Fruit fly (Drosophila melanogaster) Kc167 (cell line): ENCODE measurements around the gene CG31949.

Source experiments
- Myc ChIP-seq: fragments of >200 bp; optimal IDR thresholded peaks from 2 replicates; lab custom pipeline; 2017; ENCODE audit warnings: missing external identifiers
- h ChIP-seq: fragments of >200 bp; optimal IDR thresholded peaks from 3 replicates; lab custom pipeline; 2018; ENCODE audit warnings: missing external identifiers
- psq ChIP-seq: fragments of >200 bp; optimal IDR thresholded peaks from 2 replicates; lab custom pipeline; 2017; ENCODE audit warnings: missing external identifiers

DNA sequence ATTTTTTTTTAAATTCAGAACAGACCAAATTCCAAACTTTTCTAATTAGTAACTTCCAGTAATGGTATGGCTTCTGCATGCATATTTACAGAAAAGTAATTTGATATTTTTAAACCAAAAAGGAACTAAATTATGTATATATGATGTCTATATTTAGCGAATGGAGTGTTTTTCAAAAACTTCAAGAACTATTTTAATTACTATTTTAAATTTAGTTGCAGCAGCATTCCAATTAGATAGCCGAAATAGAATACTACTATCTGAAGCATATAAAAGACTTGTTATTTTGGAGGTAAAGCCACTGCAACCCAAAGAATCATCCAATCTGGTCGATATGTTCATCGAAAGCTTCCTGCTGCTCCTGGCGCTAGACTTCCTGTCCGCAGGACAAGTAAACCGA lies 47.2 kb upstream of the CG31949 start, which contains the start of gene CG17234:
- no peak for TF ChIP-seq Myc (lab: Kevin White, UChicago)
- TF ChIP-seq h = no peak
- TF ChIP-seq psq (lab: Kevin White, UChicago) = no peak
